Worm (Caenorhabditis elegans): ENCODE measurements around the gene F01D5.7.
"Not testable (repeated sequence)": the region's sequence is repeated elsewhere in the genome, so short reads cannot be mapped to it uniquely, and the experiment has no call there.

The F01D5.7 gene

ce11 chrII:13966242-13966641 lies 42.2 kb upstream of the F01D5.7 start, which contains the start of gene W07G1.7:
Gene W07G1.7, minus strand, starts transcription at chrII:13966342.
- no peak for TF ChIP-seq unc-130 (GFP tag; optimal IDR thresholded peaks at IDR 0.05)

- TF ChIP-seq snpc-4 (GFP tag; optimal IDR thresholded peaks at IDR 0.05): not testable (repeated sequence)
- TF ChIP-seq snpc-4 (tag; optimal IDR thresholded peaks at IDR 0.05) (peak in 1 of 4 experiments; percentile 47), lag-1 (GFP tag; IDR thresholded peaks at IDR 0.05) (0 out of 2 replicates have a peak, but pooled peaks have one; percentile 40), zfh-2 (GFP tag; conservative IDR thresholded peaks at IDR 0.05) (peak; percentile 51; the same call in 1 of the 2 replicates), egrh-3 (GFP tag; IDR thresholded peaks at IDR 0.05) (peak; percentile 36; the same call in 1 of the 2 replicates)
Measured at ce11 chrII:13968007-13968406, 40.5 kb upstream of the F01D5.7 start.

ce11 chrII:13968979-13969378 lies 39.5 kb upstream of the F01D5.7 start, which contains the start of gene sre-43:
Gene sre-43, minus strand, starts transcription at chrII:13969079.
- TF ChIP-seq pbrm-1 (GFP tag; IDR thresholded peaks at IDR 0.05) (no peak), chd-7 (tag; optimal IDR thresholded peaks at IDR 0.05) (no peak), B0336.3 (GFP tag; IDR thresholded peaks at IDR 0.05) (no peak)

ce11 chrII:13972199-13972598 lies 36.3 kb upstream of the F01D5.7 start:
- TF ChIP-seq nfya-2 (GFP tag; IDR thresholded peaks at IDR 0.05) (no peak), zfh-2 (GFP tag; conservative IDR thresholded peaks at IDR 0.05) (peak; percentile 55; the same call in 1 of the 2 replicates), F37B4.10 (GFP tag; IDR thresholded peaks at IDR 0.05) (0 out of 2 replicates have a peak, but pooled peaks have one; percentile 84), C06A6.2 (GFP tag; conservative IDR thresholded peaks at IDR 0.05) (no peak), dox-1 (GFP tag; IDR thresholded peaks at IDR 0.05) (no peak), Y53F4B.3 (GFP tag; IDR thresholded peaks at IDR 0.05) (no peak)

ce11 chrII:13973514-13973913 lies 34.9 kb upstream of the F01D5.7 start, which contains the start of gene Y39G8B.1:
Gene Y39G8B.1, minus strand, starts transcription at chrII:13973812.
- TF ChIP-seq snpc-4 (GFP tag; optimal IDR thresholded peaks at IDR 0.05) (no peak), snpc-4 (tag; optimal IDR thresholded peaks at IDR 0.05) (peak in 1 of 4 experiments; percentile 8), madf-10 (tag; optimal IDR thresholded peaks at IDR 0.05) (no peak), aptf-2 (GFP tag; conservative IDR thresholded peaks at IDR 0.05) (no peak), ztf-22 (GFP tag; optimal IDR thresholded peaks at IDR 0.05) (no peak), snpc-1.1 (tag; optimal IDR thresholded peaks at IDR 0.05; ENCODE audit: insufficient read depth) (no peak), nhr-80 (tag; optimal IDR thresholded peaks at IDR 0.05) (peak; percentile 55), ccch-3 (GFP tag; optimal IDR thresholded peaks at IDR 0.05) (no peak), let-607 (tag; optimal IDR thresholded peaks at IDR 0.05) (peak; percentile 52 to 64)

ce11 chrII:13974136-13974535 lies 34.3 kb upstream of the F01D5.7 start:
- TF ChIP-seq tbp1 (GFP tag; optimal IDR thresholded peaks at IDR 0.05) (no peak), lsy-27 (tag; optimal IDR thresholded peaks at IDR 0.05; ENCODE audit: borderline replicate concordance, insufficient read depth) (no peak), cebp-1 (GFP tag; IDR thresholded peaks at IDR 0.05) (no peak), cebp-1 (tag; optimal IDR thresholded peaks at IDR 0.05) (no peak), egl-44 (GFP tag; IDR thresholded peaks at IDR 0.05) (no peak), ztf-18 (tag; optimal IDR thresholded peaks at IDR 0.05) (no peak), lsl-1 (GFP tag; optimal IDR thresholded peaks at IDR 0.05) (no peak), Y53G8AR.9 (GFP tag; conservative IDR thresholded peaks at IDR 0.05) (no peak), zfh-2 (GFP tag; conservative IDR thresholded peaks at IDR 0.05) (no peak), attf-3 (GFP tag; conservative IDR thresholded peaks at IDR 0.05) (no peak), fkh-3 (tag; optimal IDR thresholded peaks at IDR 0.05) (no peak), rec-8 (tag; optimal IDR thresholded peaks at IDR 0.05) (no peak)

Data from whole organism, young adult.